Worm (Caenorhabditis elegans): Measurements from ENCODE around the gene rps-24.

DNA sequence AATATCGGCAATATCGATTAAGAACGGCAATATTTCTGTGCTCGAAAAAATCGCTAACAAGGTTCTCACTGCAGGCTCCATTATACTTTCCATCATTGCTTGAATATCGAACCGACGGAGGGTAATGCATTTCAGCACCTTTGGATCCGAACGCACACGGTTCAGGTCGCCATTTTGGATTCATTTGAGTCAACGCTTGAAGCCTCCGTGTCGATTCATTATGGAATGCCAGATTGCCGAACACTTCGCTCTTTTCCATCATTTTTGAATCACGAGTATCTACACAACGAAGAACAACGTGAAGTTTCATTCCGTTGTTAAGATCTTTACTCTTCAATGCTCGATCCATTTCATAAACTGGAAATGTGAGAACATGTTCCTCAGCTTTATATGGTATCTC, 36.4 kb downstream of the rps-24 start:
- no peak for TF ChIP-seq klf-2 (GFP tag; conservative IDR thresholded peaks at IDR 0.05)
- no peak for TF ChIP-seq T22C8.4 (GFP tag; IDR thresholded peaks at IDR 0.05)
- TF ChIP-seq cog-1 (tag; optimal IDR thresholded peaks at IDR 0.05) = no peak
